Fruit fly (Drosophila melanogaster): ENCODE measurements around the gene CG11983.

CG11983 gene

dm6 chr3R:9039448-9039847 lies 31.3 kb downstream of the CG11983 start, which contains the start of gene neur (continued):
- TF ChIP-seq chinmo (GFP tag; IDR thresholded peaks at IDR 0.05; ENCODE audit: partially characterized antibody) (0 out of 4 replicates have a peak, but pooled peaks have one; percentile 66), zfh1 (GFP tag; IDR thresholded peaks at IDR 0.05) (0 out of 3 replicates have a peak, but pooled peaks have one; percentile 35), schlank (tag; optimal IDR thresholded peaks at IDR 0.05) (no peak), Abd-B (GFP tag; optimal IDR thresholded peaks at IDR 0.05) (peak; percentile 27), CG12155 (GFP tag; optimal IDR thresholded peaks at IDR 0.05) (peak; percentile 63), CG9932 (GFP tag; IDR thresholded peaks at IDR 0.05) (peak; percentile 45; the same call in 1 of the 2 replicates), trem (tag; optimal IDR thresholded peaks at IDR 0.05) (peak; percentile 81), gem (tag; optimal IDR thresholded peaks at IDR 0.05) (peak; percentile 38), slou (GFP tag; optimal IDR thresholded peaks at IDR 0.05) (no peak), bigmax (GFP tag; optimal IDR thresholded peaks at IDR 0.05) (no peak), luna (GFP tag; optimal IDR thresholded peaks at IDR 0.05) (no peak), CrebB (tag; optimal IDR thresholded peaks at IDR 0.05) (peak; percentile 18), CG4424 (GFP tag; optimal IDR thresholded peaks at IDR 0.05) (peak; percentile 1), Sox100B (GFP tag; optimal IDR thresholded peaks at IDR 0.05) (peak; percentile 8), Hmr (GFP tag; optimal IDR thresholded peaks at IDR 0.05) (peak; percentile 73), dpn (GFP tag; optimal IDR thresholded peaks at IDR 0.05) (peak; percentile 14 to 29), CG10274 (GFP tag; optimal IDR thresholded peaks at IDR 0.05) (no peak), PHDP (tag; optimal IDR thresholded peaks at IDR 0.05) (peak; percentile 13), prd (optimal IDR thresholded peaks at IDR 0.05) (no peak), prd (GFP tag; IDR thresholded peaks at IDR 0.05) (no peak), peb (GFP tag; IDR thresholded peaks at IDR 0.05) (no peak), phol (tag; optimal IDR thresholded peaks at IDR 0.05) (peak; percentile 67), Mrtf (GFP tag; IDR thresholded peaks at IDR 0.05) (no peak), Atf3 (GFP tag; optimal IDR thresholded peaks at IDR 0.05) (no peak), CG15011 (GFP tag; optimal IDR thresholded peaks at IDR 0.05) (no peak), gce (GFP tag; IDR thresholded peaks at IDR 0.05) (no peak), ato (GFP tag; IDR thresholded peaks at IDR 0.05; ENCODE audit: partially characterized antibody) (peak; percentile 58; the same call in 1 of the 2 replicates), Rfx (GFP tag; IDR thresholded peaks at IDR 0.05) (peak; percentile 35), B-H2 (GFP tag; optimal IDR thresholded peaks at IDR 0.05) (no peak), CG4854 (GFP tag; optimal IDR thresholded peaks at IDR 0.05) (peak; percentile 35), CG17186 (GFP tag; optimal IDR thresholded peaks at IDR 0.05) (peak; percentile 38), HLH54F (GFP tag; optimal IDR thresholded peaks at IDR 0.05) (peak; percentile 17), Deaf1 (tag; optimal IDR thresholded peaks at IDR 0.05) (peak; percentile 26), BtbVII (GFP tag; optimal IDR thresholded peaks at IDR 0.05) (peak; percentile 4), CG30020 (tag; optimal IDR thresholded peaks at IDR 0.05) (peak; percentile 38), CG30403 (GFP tag; optimal IDR thresholded peaks at IDR 0.05) (peak; percentile 26), CG13287 (GFP tag; IDR thresholded peaks at IDR 0.05; ENCODE audit: partially characterized antibody) (peak; percentile 78), CG14965 (GFP tag; optimal IDR thresholded peaks at IDR 0.05; ENCODE audit: borderline replicate concordance) (no peak), CG10321 (GFP tag; IDR thresholded peaks at IDR 0.05) (no peak), pfk (GFP tag; optimal IDR thresholded peaks at IDR 0.05) (no peak), fd3F (GFP tag; optimal IDR thresholded peaks at IDR 0.05) (no peak), Fer2 (tag; optimal IDR thresholded peaks at IDR 0.05) (no peak), ase (GFP tag; IDR thresholded peaks at IDR 0.05) (no peak), az2 (GFP tag; optimal IDR thresholded peaks at IDR 0.05) (no peak), Nf-YA (GFP tag; IDR thresholded peaks at IDR 0.05) (no peak), hbn (GFP tag; IDR thresholded peaks at IDR 0.05; ENCODE audit: partially characterized antibody) (0 out of 2 replicates have a peak, but pooled peaks have one; percentile 18), CG4282 (GFP tag; optimal IDR thresholded peaks at IDR 0.05) (no peak), lilli (GFP tag; optimal IDR thresholded peaks at IDR 0.05) (peak; percentile 35), Max (GFP tag; optimal IDR thresholded peaks at IDR 0.05) (peak; percentile 58), CG15479 (GFP tag; optimal IDR thresholded peaks at IDR 0.05) (no peak), gcm (GFP tag; optimal IDR thresholded peaks at IDR 0.05) (no peak)

Measured in whole organism, embryonic.